Fruit fly (Drosophila melanogaster): Measurements from ENCODE around the gene Gr97a.

DNA sequence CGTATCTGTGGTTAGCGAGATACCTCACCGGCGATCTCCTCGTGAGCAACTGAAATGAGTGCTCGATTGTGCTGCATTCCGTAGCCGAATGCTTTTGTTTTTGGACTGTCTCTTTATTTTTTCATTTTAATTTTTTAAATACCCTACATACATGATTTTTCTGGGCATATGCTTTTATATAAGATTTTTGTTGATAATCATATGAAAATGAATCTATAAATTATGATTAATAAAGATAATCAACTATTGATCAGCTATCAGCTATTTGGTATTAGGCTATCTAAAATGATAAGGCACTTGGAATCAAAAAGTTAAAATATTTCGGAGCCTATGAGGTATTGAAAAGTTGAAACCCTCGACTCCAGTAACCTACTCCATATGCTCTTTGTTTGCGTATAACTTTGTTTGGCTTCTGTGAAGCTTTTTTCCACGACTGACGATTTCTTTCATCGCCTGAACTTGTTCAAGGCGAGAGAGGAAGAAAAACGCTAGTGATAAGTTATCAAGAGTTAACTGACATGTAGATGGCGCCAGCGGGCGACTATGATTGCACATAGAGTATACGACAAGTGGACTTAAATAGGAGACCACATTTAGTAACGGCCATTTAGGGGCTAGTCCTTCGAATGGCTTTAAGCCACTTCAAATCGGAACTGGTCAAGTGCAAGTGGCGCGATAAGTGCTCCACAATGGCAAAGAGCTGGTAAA is 23.7 kb upstream of the Gr97a start, which contains the start of gene CG31076:
- TF ChIP-seq CG8478 (optimal IDR thresholded peaks at IDR 0.05) (no peak), CTCF (optimal IDR thresholded peaks at IDR 0.05) (peak; percentile 78 to 81)

Data from S2 (cell line).